Worm (Caenorhabditis elegans): ENCODE data around the gene pkn-1.
A peak's percentile ranks its signal among the peaks of the same experiment; 100 is the strongest.

Gene pkn-1

DNA sequence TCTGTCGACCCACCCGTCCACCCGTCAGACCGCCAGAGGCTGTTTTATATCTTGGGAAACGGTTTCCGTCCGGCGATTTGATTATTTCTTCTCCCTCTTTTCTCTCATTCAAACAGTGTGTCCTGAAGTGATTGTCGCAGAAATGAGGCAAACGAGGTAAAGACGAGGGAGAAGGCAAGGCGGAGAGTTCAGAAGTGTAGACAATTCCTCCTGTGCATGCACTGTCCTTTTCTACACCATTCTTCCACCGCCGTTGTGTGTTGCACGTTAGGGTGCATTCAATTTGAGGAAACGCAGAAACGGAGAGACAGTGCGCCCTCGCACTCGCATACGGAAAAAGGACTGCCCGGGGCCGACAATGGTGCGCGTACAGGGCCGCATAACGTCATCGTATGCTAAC is 1.4 kb upstream of the pkn-1 start:
- TF ChIP-seq lin-1 (GFP tag; IDR thresholded peaks at IDR 0.05) (no peak), egl-43 (GFP tag; IDR thresholded peaks at IDR 0.05) (peak; percentile 47; the same call in 1 of the 2 replicates), set-16 (GFP tag; IDR thresholded peaks at IDR 0.05) (0 out of 2 replicates have a peak, but pooled peaks have one; percentile 18), dve-1 (tag; optimal IDR thresholded peaks at IDR 0.05; ENCODE audit: insufficient read depth) (peak; percentile 26), lin-38 (GFP tag; IDR thresholded peaks at IDR 0.05) (0 out of 2 replicates have a peak, but pooled peaks have one; percentile 26), hmg-1.1 (GFP tag; IDR thresholded peaks at IDR 0.05) (peak; percentile 46; the same call in 1 of the 2 replicates), hlh-11 (tag; optimal IDR thresholded peaks at IDR 0.05) (peak; percentile 65), dmd-6 (GFP tag; IDR thresholded peaks at IDR 0.05) (peak; percentile 30), aha-1 (tag) (peak; percentile 92), daf-16 (GFP tag; optimal IDR thresholded peaks at IDR 0.05) (no peak), daf-16 (tag; optimal IDR thresholded peaks at IDR 0.05) (peak; percentile 45), snpc-1.2 (GFP tag; IDR thresholded peaks at IDR 0.05) (no peak), nhr-28 (tag; optimal IDR thresholded peaks at IDR 0.05) (peak; percentile 28), T20F7.1 (GFP tag; optimal IDR thresholded peaks at IDR 0.05) (no peak), nhr-42 (GFP tag; IDR thresholded peaks at IDR 0.05) (no peak), mep-1 (tag; optimal IDR thresholded peaks at IDR 0.05) (peak; percentile 36), mxl-3 (GFP tag; optimal IDR thresholded peaks at IDR 0.05) (peak; percentile 24), mes-2 (tag; optimal IDR thresholded peaks at IDR 0.05; ENCODE audit: poor library complexity, severe bottlenecking) (peak; percentile 45), unc-62 (GFP tag; optimal IDR thresholded peaks at IDR 0.05 in 1 of 2) (peak in 1 of 2 experiments; percentile 25), unc-62 (tag; optimal IDR thresholded peaks at IDR 0.05) (no peak)

DNA sequence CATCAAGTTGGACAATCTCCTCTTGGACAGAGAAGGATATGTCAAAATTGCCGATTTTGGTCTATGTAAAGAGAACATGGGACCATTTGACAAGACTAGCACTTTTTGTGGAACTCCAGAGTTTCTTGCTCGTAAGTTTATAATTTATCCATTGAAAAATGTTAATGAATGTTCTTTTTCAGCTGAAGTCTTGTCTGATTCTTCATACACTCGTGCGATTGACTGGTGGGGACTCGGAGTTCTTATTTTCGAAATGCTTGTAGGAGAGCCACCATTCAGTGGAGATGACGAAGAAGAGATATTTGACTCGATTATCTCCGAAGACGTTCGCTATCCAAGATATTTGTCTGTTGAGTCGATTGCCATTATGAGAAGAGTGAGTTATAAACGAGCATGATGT is 4.1 kb downstream of the pkn-1 start:
- TF ChIP-seq Y105C5A.15 (GFP tag; IDR thresholded peaks at IDR 0.05) (no peak), zfp-2 (tag; optimal IDR thresholded peaks at IDR 0.05) (no peak), Y48G9A.11 (GFP tag; IDR thresholded peaks at IDR 0.05) (no peak), unc-62 (GFP tag; optimal IDR thresholded peaks at IDR 0.05 in 1 of 2) (peak in 1 of 2 experiments; percentile 91), unc-62 (tag; optimal IDR thresholded peaks at IDR 0.05) (no peak)

DNA sequence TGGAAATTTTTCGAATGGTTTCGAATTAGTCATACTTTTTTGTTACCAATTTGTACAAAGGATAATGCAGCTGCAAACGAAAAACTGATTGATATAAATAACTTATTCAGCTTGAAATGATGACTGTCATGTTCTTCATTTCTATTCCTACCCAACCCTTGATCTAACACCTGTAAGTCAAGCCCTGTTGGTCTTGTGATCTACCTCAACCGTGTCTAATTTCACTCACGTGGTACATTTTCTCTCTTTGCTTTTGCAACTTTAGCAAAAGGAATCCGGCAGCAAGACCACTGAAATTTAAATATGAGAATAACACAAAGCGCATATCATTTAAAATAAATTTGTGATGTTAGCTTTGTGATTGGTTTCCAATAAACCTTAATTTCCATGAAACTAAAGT is 7.0 kb downstream of the pkn-1 start:
- peak in 1 of 2 experiments; percentile 98 for TF ChIP-seq unc-62 (GFP tag; optimal IDR thresholded peaks at IDR 0.05 in 1 of 2)
- TF ChIP-seq unc-62 (tag; optimal IDR thresholded peaks at IDR 0.05): no peak
- no peak for TF ChIP-seq spr-3 (GFP tag; optimal IDR thresholded peaks at IDR 0.05)
- no peak for TF ChIP-seq rbr-2 (tag; optimal IDR thresholded peaks at IDR 0.05)

DNA sequence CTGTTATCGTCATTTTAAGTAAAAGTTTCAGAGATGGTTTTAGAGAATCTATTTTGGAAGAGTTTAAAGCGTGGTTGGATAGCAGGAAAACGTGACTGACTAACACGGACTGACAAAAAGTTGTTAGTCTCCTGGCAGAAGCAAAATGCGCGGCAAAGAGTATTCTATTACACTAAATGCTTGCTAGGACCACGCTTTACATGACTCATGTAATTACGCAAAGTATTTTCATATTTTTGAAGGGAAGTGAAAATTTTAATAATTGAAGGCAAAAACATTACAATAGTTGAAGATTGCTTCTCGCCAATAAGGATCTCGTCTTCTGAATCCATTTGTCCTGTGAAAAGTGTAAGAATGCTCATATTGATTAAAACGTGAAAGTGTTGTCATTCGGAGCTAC is 9.2 kb downstream of the pkn-1 start, which contains the start of gene gur-3:
Gene gur-3 (minus strand): TSS at position 101 of the 400 bp plus-strand sequence.
- TF ChIP-seq ces-1 (GFP tag; optimal IDR thresholded peaks at IDR 0.05): no peak

DNA sequence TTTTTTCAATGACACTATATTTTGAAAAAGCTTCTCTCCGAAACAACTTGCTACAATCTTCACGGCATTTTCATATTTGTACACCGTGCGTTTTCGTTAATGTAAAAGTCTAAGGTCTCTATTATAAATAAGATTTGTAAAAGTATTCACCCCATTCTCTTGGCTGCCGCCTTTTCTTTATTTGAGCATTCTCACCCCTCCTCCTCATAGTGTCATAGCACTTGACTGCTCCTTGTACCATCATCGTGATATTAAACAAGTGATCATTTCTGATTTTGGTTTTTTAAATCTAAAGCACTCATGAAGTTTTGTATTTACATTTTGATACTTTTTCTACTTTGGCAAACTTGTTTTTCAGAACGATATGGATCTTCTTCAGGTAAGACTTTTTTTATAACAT is 9.8 kb downstream of the pkn-1 start, which contains the start of gene ZC504.1:
Gene ZC504.1 (plus strand): TSS at position 301 of the 400 bp plus-strand sequence.
- no peak for TF ChIP-seq unc-130 (GFP tag; optimal IDR thresholded peaks at IDR 0.05)
- no peak for TF ChIP-seq Y75B8A.6 (GFP tag; IDR thresholded peaks at IDR 0.05)
- TF ChIP-seq lin-15B (tag; optimal IDR thresholded peaks at IDR 0.05): no peak
- TF ChIP-seq nhr-111 (GFP tag; optimal IDR thresholded peaks at IDR 0.05): no peak
- no peak for TF ChIP-seq R02D3.7 (tag; optimal IDR thresholded peaks at IDR 0.05)
- no peak for TF ChIP-seq lir-3 (tag; optimal IDR thresholded peaks at IDR 0.05)
- no peak for TF ChIP-seq fkh-10 (GFP tag; optimal IDR thresholded peaks at IDR 0.05)
- TF ChIP-seq nhr-102 (tag; optimal IDR thresholded peaks at IDR 0.05): no peak

Measured in whole organism, L4 larva.